Worm (Caenorhabditis elegans): ENCODE results near the gene T05C7.4.
A peak's percentile ranks its signal among the peaks of the same experiment; 100 is the strongest.
"Not testable (repeated sequence)": the region's sequence is repeated elsewhere in the genome, so short reads cannot be mapped to it uniquely, and the experiment has no call there.

T05C7.4 gene

DNA sequence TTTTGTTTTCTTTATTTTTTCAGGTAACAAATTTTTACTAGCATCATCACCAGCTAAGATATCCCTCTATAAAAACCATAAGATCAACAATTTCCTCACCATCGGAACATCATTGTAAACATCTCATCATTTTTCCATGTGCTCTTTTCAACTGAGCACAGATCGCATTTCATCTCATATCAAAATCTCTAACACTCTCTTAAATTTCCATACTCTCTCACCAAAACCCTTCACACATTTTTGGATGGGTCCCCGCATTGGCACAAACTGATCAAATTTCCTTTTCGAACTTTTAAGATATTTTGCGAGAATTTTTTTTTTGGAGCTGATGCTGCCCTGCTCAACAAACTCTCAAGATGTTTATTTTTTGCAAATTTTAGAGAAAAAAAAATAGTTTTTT lies 24.0 kb upstream of the T05C7.4 start:
- TF ChIP-seq unc-62 (GFP tag; optimal IDR thresholded peaks at IDR 0.05 in 1 of 2), result peak in 1 of 2 experiments; percentile 70
- no peak for TF ChIP-seq unc-62 (tag; optimal IDR thresholded peaks at IDR 0.05)
- no peak for TF ChIP-seq lin-1 (GFP tag; IDR thresholded peaks at IDR 0.05)

DNA sequence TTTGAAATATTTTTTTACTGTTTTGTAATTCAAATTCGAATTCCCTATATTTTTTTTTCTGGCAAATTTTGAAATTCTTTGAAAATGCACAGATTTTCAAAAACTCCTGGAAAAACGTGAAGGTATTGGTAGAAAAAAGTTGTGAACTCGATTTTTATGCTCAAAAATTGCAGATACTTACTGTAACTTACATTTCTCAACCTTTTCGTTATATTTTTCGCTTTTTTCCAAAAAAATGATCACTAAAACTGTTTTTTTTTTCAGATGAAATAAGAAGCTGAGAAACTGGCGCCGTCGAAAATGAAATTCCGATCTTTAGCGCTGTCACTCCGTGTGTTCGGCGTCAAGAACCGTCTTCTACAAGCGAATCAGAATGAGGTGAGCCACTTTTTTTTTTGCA lies 22.6 kb upstream of the T05C7.4 start, which contains the start of gene T05C7.8:
Gene T05C7.8 (plus strand): TSS at position 301 of the 400 bp plus-strand sequence.
- TF ChIP-seq unc-62 (GFP tag; optimal IDR thresholded peaks at IDR 0.05 in 1 of 2) (peak in 1 of 2 experiments; percentile 69), unc-62 (tag; optimal IDR thresholded peaks at IDR 0.05) (no peak), F44E2.7 (GFP tag; IDR thresholded peaks at IDR 0.05) (no peak)

DNA sequence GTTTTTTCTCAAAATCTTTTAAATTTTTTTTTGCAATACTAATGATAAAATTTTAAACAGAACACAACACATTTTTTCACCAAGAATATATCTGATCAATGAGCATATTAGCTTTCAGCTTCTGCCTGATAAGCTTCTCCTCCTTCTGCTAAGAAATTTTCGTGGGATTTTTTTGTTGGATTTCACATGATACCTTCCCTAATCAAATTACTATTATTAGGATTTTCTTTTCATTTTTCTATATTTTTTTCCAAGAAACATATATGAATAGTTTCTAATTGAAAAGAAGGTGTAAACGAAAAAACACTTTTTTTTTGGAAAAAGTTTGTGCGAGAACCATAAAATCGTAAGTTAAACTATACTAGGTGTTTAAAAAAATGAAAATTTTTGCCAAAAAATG lies 19.7 kb upstream of the T05C7.4 start:
- no peak for TF ChIP-seq lsy-2 (tag; optimal IDR thresholded peaks at IDR 0.05)
- TF ChIP-seq nhr-25 (tag; optimal IDR thresholded peaks at IDR 0.05; ENCODE audit: borderline replicate concordance, insufficient read depth), result no peak
- no peak for TF ChIP-seq ama-1 (optimal IDR thresholded peaks at IDR 0.05)
- no peak for TF ChIP-seq mdt-29 (GFP tag; IDR thresholded peaks at IDR 0.05)
- TF ChIP-seq ztf-11 (tag; optimal IDR thresholded peaks at IDR 0.05), result no peak
- no peak for TF ChIP-seq saeg-2 (GFP tag; IDR thresholded peaks at IDR 0.05)
- TF ChIP-seq tag-97 (GFP tag; IDR thresholded peaks at IDR 0.05), result no peak
- no peak for TF ChIP-seq Y5F2A.4 (GFP tag; optimal IDR thresholded peaks at IDR 0.05)
- no peak for TF ChIP-seq ceh-20 (GFP tag; IDR thresholded peaks at IDR 0.05)
- no peak for TF ChIP-seq unc-39 (tag; optimal IDR thresholded peaks at IDR 0.05)
- TF ChIP-seq dmd-6 (GFP tag; IDR thresholded peaks at IDR 0.05), result no peak

DNA sequence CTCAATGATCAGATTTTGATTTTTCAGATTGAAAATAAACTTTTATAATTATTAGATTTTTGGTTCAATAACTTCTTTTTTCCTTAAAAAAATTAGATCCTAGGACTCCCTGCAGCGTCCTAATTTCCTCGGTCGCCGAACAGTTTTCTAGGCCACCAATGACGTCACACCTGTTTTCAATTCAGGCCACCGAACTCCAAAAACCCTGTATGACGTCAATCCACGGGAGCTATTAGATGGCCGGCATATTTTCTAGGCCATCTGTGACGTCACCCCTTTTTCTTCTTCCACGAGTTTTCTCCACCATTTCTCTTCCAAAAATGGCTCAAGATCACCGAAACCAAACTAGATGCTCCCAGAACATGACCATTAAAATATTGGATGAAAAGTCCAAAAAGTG lies 17.8 kb upstream of the T05C7.4 start:
- no peak for TF ChIP-seq dmd-9 (GFP tag; IDR thresholded peaks at IDR 0.05)
- 0 out of 2 replicates have a peak, but pooled peaks have one; percentile 53 for TF ChIP-seq D1046.2 (GFP tag; IDR thresholded peaks at IDR 0.05)
- no peak for TF ChIP-seq lin-38 (GFP tag; IDR thresholded peaks at IDR 0.05)

DNA sequence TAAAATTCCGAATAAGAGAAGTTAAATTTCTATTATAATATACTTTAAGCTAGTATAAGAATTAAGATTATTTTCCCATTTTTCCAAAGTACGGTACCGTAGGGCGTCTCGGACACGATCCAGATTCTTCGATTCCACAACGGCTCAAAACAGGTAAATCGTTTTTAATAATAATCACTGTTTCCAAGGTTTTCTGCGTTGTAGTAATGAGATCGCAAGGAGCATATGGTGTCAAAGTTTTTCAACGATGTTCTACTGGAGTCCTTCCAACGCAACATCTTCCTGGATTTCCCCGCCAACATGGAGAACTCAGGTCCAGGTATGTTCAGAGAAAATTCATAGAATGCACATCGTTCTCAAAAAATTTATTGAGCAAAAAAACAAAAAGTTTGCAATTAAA lies 8.0 kb upstream of the T05C7.4 start, which contains the start of gene T05C7.7:
Gene T05C7.7 (plus strand): TSS at position 301 of the 400 bp plus-strand sequence.
- TF ChIP-seq ama-1 (optimal IDR thresholded peaks at IDR 0.05); lir-3 (tag; optimal IDR thresholded peaks at IDR 0.05); R02D3.7 (tag; optimal IDR thresholded peaks at IDR 0.05): not testable (repeated sequence)

DNA sequence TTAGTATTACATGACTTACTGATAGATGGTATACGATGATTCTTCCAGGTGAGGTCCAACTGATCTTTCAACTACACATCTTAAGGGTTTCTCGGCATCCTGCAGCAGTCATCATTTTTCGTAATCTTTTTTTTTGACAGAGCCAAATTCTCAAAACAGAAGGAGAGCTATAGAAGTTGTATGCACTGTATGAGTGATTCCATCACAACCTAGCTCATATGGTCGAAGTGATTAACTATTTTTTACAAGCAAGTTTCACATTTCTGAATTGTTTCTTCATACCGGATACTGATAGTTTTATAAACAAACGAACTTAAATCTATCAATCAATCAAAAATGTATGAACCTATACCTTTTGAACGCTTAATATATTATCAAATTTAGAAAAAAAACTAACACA lies 5.4 kb upstream of the T05C7.4 start, which contains the start of gene T05C7.5:
Gene T05C7.5 (minus strand): TSS at position 101 of the 400 bp plus-strand sequence.
- TF ChIP-seq mxl-2 (GFP tag; conservative IDR thresholded peaks at IDR 0.05), result no peak
- TF ChIP-seq nhr-28 (tag; optimal IDR thresholded peaks at IDR 0.05), result no peak
- TF ChIP-seq set-16 (GFP tag; IDR thresholded peaks at IDR 0.05), result no peak
- TF ChIP-seq nhr-77 (tag; optimal IDR thresholded peaks at IDR 0.05), result no peak
- no peak for TF ChIP-seq ceh-28 (tag; optimal IDR thresholded peaks at IDR 0.05)
- no peak for TF ChIP-seq spr-1 (tag; optimal IDR thresholded peaks at IDR 0.05)
- no peak for TF ChIP-seq ceh-62 (tag; optimal IDR thresholded peaks at IDR 0.05)
- TF ChIP-seq fos-1 (tag; optimal IDR thresholded peaks at IDR 0.05), result no peak
- TF ChIP-seq ctbp-1 (GFP tag; IDR thresholded peaks at IDR 0.05), result no peak

DNA sequence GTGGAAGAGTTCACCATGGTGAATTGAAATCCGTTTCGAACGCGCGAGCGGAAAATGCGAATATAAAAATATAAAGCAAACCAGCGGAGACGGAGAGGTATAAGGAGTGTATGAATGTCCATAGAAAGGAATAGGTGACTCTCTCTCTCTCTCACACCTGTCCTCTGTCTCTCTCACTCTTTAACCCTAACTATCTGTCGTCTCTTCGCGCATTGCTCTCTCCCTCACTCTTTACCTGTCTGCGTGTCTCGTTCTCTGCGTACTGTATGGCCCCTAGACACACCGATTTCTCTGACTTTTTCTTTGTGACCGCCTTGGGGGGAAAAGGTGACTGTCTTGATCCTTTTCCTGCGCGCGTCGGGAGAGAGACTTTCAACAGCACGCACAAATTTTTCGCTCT lies 2.2 kb downstream of the T05C7.4 start:
- no peak for TF ChIP-seq zfp-3 (GFP tag; conservative IDR thresholded peaks at IDR 0.05)
- TF ChIP-seq F26F4.8 (GFP tag; conservative IDR thresholded peaks at IDR 0.05), result no peak
- no peak for TF ChIP-seq nhr-11 (tag; optimal IDR thresholded peaks at IDR 0.05)
- TF ChIP-seq mdt-29 (GFP tag; IDR thresholded peaks at IDR 0.05), result no peak
- TF ChIP-seq ces-1 (GFP tag; optimal IDR thresholded peaks at IDR 0.05), result no peak
- no peak for TF ChIP-seq spr-1 (tag; optimal IDR thresholded peaks at IDR 0.05)
- no peak for TF ChIP-seq gei-8 (GFP tag; optimal IDR thresholded peaks at IDR 0.05)
- no peak for TF ChIP-seq ceh-62 (tag; optimal IDR thresholded peaks at IDR 0.05)
- no peak for TF ChIP-seq T26A8.4 (GFP tag; IDR thresholded peaks at IDR 0.05)
- TF ChIP-seq nhr-10 (tag; optimal IDR thresholded peaks at IDR 0.05), result no peak
- no peak for TF ChIP-seq ctbp-1 (GFP tag; IDR thresholded peaks at IDR 0.05)
- 0 out of 2 replicates have a peak, but pooled peaks have one; percentile 28 for TF ChIP-seq dmd-6 (GFP tag; IDR thresholded peaks at IDR 0.05)
- TF ChIP-seq aly-2 (tag; optimal IDR thresholded peaks at IDR 0.05), result no peak
- no peak for TF ChIP-seq lin-15B (tag; optimal IDR thresholded peaks at IDR 0.05)
- no peak for TF ChIP-seq unc-39 (tag; optimal IDR thresholded peaks at IDR 0.05)
- peak; percentile 27 for TF ChIP-seq nhr-77 (tag; optimal IDR thresholded peaks at IDR 0.05)
- TF ChIP-seq ztf-7 (tag; optimal IDR thresholded peaks at IDR 0.05), result peak; percentile 13
- TF ChIP-seq mdl-1 (tag; optimal IDR thresholded peaks at IDR 0.05), result no peak
- TF ChIP-seq ceh-28 (tag; optimal IDR thresholded peaks at IDR 0.05), result no peak
- TF ChIP-seq attf-4 (tag; optimal IDR thresholded peaks at IDR 0.05), result no peak

Measured in whole organism, L4 larva.